Fruit fly (Drosophila melanogaster): ENCODE data around the gene RhoGEF3.

The RhoGEF3 gene

dm6 chr3L:350651-351228 lies 73.5 kb downstream of the RhoGEF3 start (continued):
- TF ChIP-seq Eip74EF (GFP tag; optimal IDR thresholded peaks at IDR 0.05) (peak in 1 of 2 experiments; percentile 83), vnd (GFP tag; IDR thresholded peaks at IDR 0.05; ENCODE audit: partially characterized antibody) (no peak), amos (GFP tag; IDR thresholded peaks at IDR 0.05; ENCODE audit: partially characterized antibody) (no peak), CG11456 (GFP tag; IDR thresholded peaks at IDR 0.05) (peak; percentile 83), CG4360 (GFP tag; IDR thresholded peaks at IDR 0.05) (no peak), pfk (GFP tag; optimal IDR thresholded peaks at IDR 0.05) (no peak), sug (tag; optimal IDR thresholded peaks at IDR 0.05) (peak; percentile 67), gcm (GFP tag; optimal IDR thresholded peaks at IDR 0.05) (no peak), sc (optimal IDR thresholded peaks at IDR 0.05) (no peak), sc (GFP tag; optimal IDR thresholded peaks at IDR 0.05) (peak; percentile 12), Kr (GFP tag; optimal IDR thresholded peaks at IDR 0.05) (no peak), knrl (GFP tag; IDR thresholded peaks at IDR 0.05; ENCODE audit: partially characterized antibody) (no peak), Ets97D (GFP tag; optimal IDR thresholded peaks at IDR 0.05) (peak; percentile 52), pita (GFP tag; optimal IDR thresholded peaks at IDR 0.05) (no peak), Gug (GFP tag; IDR thresholded peaks at IDR 0.05) (peak; percentile 49; the same call in 1 of the 4 replicates), schlank (tag; optimal IDR thresholded peaks at IDR 0.05) (no peak), Hr39 (optimal IDR thresholded peaks at IDR 0.05) (no peak), CG4617 (GFP tag; optimal IDR thresholded peaks at IDR 0.05; ENCODE audit: borderline replicate concordance) (peak; percentile 18), luna (GFP tag; optimal IDR thresholded peaks at IDR 0.05) (peak; percentile 43), ro (GFP tag; IDR thresholded peaks at IDR 0.05) (peak; percentile 38), CG12236 (GFP tag; optimal IDR thresholded peaks at IDR 0.05) (no peak), cad (GFP tag; optimal IDR thresholded peaks at IDR 0.05) (no peak), CG8359 (GFP tag; optimal IDR thresholded peaks at IDR 0.05; ENCODE audit: borderline replicate concordance) (no peak), nom (GFP tag; optimal IDR thresholded peaks at IDR 0.05) (no peak), Bdp1 (GFP tag; optimal IDR thresholded peaks at IDR 0.05) (peak; percentile 25), ci (GFP tag; IDR thresholded peaks at IDR 0.05) (peak; percentile 70; the same call in 2 of the 3 replicates), Drgx (GFP tag; IDR thresholded peaks at IDR 0.05) (peak; percentile 71), CG33213 (GFP tag; optimal IDR thresholded peaks at IDR 0.05) (peak; percentile 45), Atf6 (GFP tag; IDR thresholded peaks at IDR 0.05) (peak; percentile 82), Max (GFP tag; optimal IDR thresholded peaks at IDR 0.05) (peak; percentile 36), CG7928 (GFP tag; optimal IDR thresholded peaks at IDR 0.05) (no peak), Sox100B (GFP tag; optimal IDR thresholded peaks at IDR 0.05) (no peak), Neu2 (GFP tag; optimal IDR thresholded peaks at IDR 0.05; ENCODE audit: borderline replicate concordance) (no peak), salm (tag; optimal IDR thresholded peaks at IDR 0.05) (no peak), E2f2 (GFP tag; IDR thresholded peaks at IDR 0.05) (peak; percentile 40; the same call in 1 of the 2 replicates), unc-4 (GFP tag; IDR thresholded peaks at IDR 0.05; ENCODE audit: partially characterized antibody) (no peak), mirr (GFP tag; optimal IDR thresholded peaks at IDR 0.05) (peak; percentile 8), CG3995 (GFP tag; optimal IDR thresholded peaks at IDR 0.05) (no peak), peb (GFP tag; IDR thresholded peaks at IDR 0.05) (peak; percentile 67), CG6254 (GFP tag; optimal IDR thresholded peaks at IDR 0.05) (peak; percentile 50), CG10565 (GFP tag; optimal IDR thresholded peaks at IDR 0.05) (no peak), dimm (GFP tag; IDR thresholded peaks at IDR 0.05) (peak; percentile 63; the same call in 1 of the 2 replicates), CG16813 (GFP tag; IDR thresholded peaks at IDR 0.05; ENCODE audit: partially characterized antibody) (no peak), Bteb2 (GFP tag; optimal IDR thresholded peaks at IDR 0.05) (peak; percentile 43), bsh (GFP tag; optimal IDR thresholded peaks at IDR 0.05) (peak in 1 of 2 experiments; percentile 70), CG3726 (GFP tag; IDR thresholded peaks at IDR 0.05) (peak; percentile 52; the same call in 1 of the 3 replicates), CG31388 (GFP tag; optimal IDR thresholded peaks at IDR 0.05) (peak; percentile 42), HLH4C (GFP tag; IDR thresholded peaks at IDR 0.05; ENCODE audit: partially characterized antibody) (no peak), CG32767 (GFP tag; IDR thresholded peaks at IDR 0.05) (peak; percentile 58; the same call in 1 of the 2 replicates), CG8924 (tag; optimal IDR thresholded peaks at IDR 0.05) (peak; percentile 77)

Data from whole organism, embryonic.